Worm (Caenorhabditis elegans): ENCODE results near the gene F54F12.2.

The F54F12.2 gene

ce11 chrIII:13055342-13055741 is 15.5 kb downstream of the F54F12.2 start, which contains the start of gene F54F12.1:
TSS of gene F54F12.1 (minus strand) at chrIII:13055442.
- TF ChIP-seq lsy-2 (tag; optimal IDR thresholded peaks at IDR 0.05) (no peak), zag-1 (tag; optimal IDR thresholded peaks at IDR 0.05) (no peak), gmeb-1 (tag; optimal IDR thresholded peaks at IDR 0.05) (no peak), mdl-1 (tag; optimal IDR thresholded peaks at IDR 0.05) (no peak), snpc-4 (tag; optimal IDR thresholded peaks at IDR 0.05) (no peak), dmd-4 (tag; optimal IDR thresholded peaks at IDR 0.05) (no peak), elt-1 (tag; optimal IDR thresholded peaks at IDR 0.05) (no peak), ama-1 (optimal IDR thresholded peaks at IDR 0.05) (no peak), sma-3 (GFP tag; optimal IDR thresholded peaks at IDR 0.05) (no peak), nhr-21 (tag; optimal IDR thresholded peaks at IDR 0.05) (no peak), nhr-129 (tag; optimal IDR thresholded peaks at IDR 0.05) (no peak), blmp-1 (tag; optimal IDR thresholded peaks at IDR 0.05; ENCODE audit: insufficient read depth) (no peak), elt-3 (tag; optimal IDR thresholded peaks at IDR 0.05) (no peak)

ce11 chrIII:13056230-13056629 is 16.4 kb downstream of the F54F12.2 start:
- TF ChIP-seq R02D3.7 (tag; optimal IDR thresholded peaks at IDR 0.05) (no peak), lin-13 (GFP tag; optimal IDR thresholded peaks at IDR 0.05) (no peak), skn-1 (tag; optimal IDR thresholded peaks at IDR 0.05) (no peak), sma-3 (GFP tag; optimal IDR thresholded peaks at IDR 0.05) (no peak), dmd-4 (tag; optimal IDR thresholded peaks at IDR 0.05) (no peak), nhr-10 (tag; optimal IDR thresholded peaks at IDR 0.05) (no peak), mab-5 (tag; optimal IDR thresholded peaks at IDR 0.05) (no peak), C34F6.9 (tag; optimal IDR thresholded peaks at IDR 0.05) (no peak), nhr-23 (tag; optimal IDR thresholded peaks at IDR 0.05) (no peak), blmp-1 (tag; optimal IDR thresholded peaks at IDR 0.05; ENCODE audit: insufficient read depth) (no peak), nhr-6 (tag; optimal IDR thresholded peaks at IDR 0.05) (no peak), snpc-4 (tag; optimal IDR thresholded peaks at IDR 0.05) (no peak), aly-2 (tag; optimal IDR thresholded peaks at IDR 0.05) (no peak), ztf-11 (tag; optimal IDR thresholded peaks at IDR 0.05) (no peak)

- TF ChIP-seq nhr-129 (tag; optimal IDR thresholded peaks at IDR 0.05) (peak; percentile 23), C34F6.9 (tag; optimal IDR thresholded peaks at IDR 0.05) (no peak)
These were observed 16.9 kb downstream of the F54F12.2 start for ce11 chrIII:13056735-13057134.

ce11 chrIII:13058140-13058539 is 18.3 kb downstream of the F54F12.2 start:
- TF ChIP-seq ceh-16 (tag; optimal IDR thresholded peaks at IDR 0.05) (no peak), ztf-4 (tag; optimal IDR thresholded peaks at IDR 0.05) (no peak), ZK546.5 (tag; optimal IDR thresholded peaks at IDR 0.05) (no peak), ama-1 (optimal IDR thresholded peaks at IDR 0.05) (no peak), nhr-23 (tag; optimal IDR thresholded peaks at IDR 0.05) (no peak), unc-55 (GFP tag; optimal IDR thresholded peaks at IDR 0.05) (peak; percentile 74), nhr-77 (tag; optimal IDR thresholded peaks at IDR 0.05) (no peak)

ce11 chrIII:13059335-13059734 is 19.5 kb downstream of the F54F12.2 start:
- TF ChIP-seq gmeb-1 (tag; optimal IDR thresholded peaks at IDR 0.05): no peak
- TF ChIP-seq skn-1 (tag; optimal IDR thresholded peaks at IDR 0.05): peak; percentile 58
- no peak for TF ChIP-seq ceh-16 (tag; optimal IDR thresholded peaks at IDR 0.05)
- TF ChIP-seq sem-4 (tag; optimal IDR thresholded peaks at IDR 0.05): no peak
- TF ChIP-seq lin-39 (tag; optimal IDR thresholded peaks at IDR 0.05): no peak
- no peak for TF ChIP-seq blmp-1 (tag; optimal IDR thresholded peaks at IDR 0.05; ENCODE audit: insufficient read depth)
- no peak for TF ChIP-seq unc-62 (GFP tag; optimal IDR thresholded peaks at IDR 0.05)
- peak; percentile 10 for TF ChIP-seq C34F6.9 (tag; optimal IDR thresholded peaks at IDR 0.05)
- no peak for TF ChIP-seq Y55F3AM.14 (GFP tag; optimal IDR thresholded peaks at IDR 0.05)
- no peak for TF ChIP-seq aly-2 (tag; optimal IDR thresholded peaks at IDR 0.05)
- no peak for TF ChIP-seq nhr-237 (tag; optimal IDR thresholded peaks at IDR 0.05)
- no peak for TF ChIP-seq lin-11 (tag; optimal IDR thresholded peaks at IDR 0.05)
- TF ChIP-seq ztf-1 (GFP tag; conservative IDR thresholded peaks at IDR 0.05): no peak
- TF ChIP-seq ama-1 (optimal IDR thresholded peaks at IDR 0.05): no peak
- no peak for TF ChIP-seq unc-39 (tag; optimal IDR thresholded peaks at IDR 0.05)
- no peak for TF ChIP-seq ZK546.5 (tag; optimal IDR thresholded peaks at IDR 0.05)
- TF ChIP-seq dmd-4 (tag; optimal IDR thresholded peaks at IDR 0.05): no peak
- no peak for TF ChIP-seq ztf-11 (tag; optimal IDR thresholded peaks at IDR 0.05)
- TF ChIP-seq nhr-6 (tag; optimal IDR thresholded peaks at IDR 0.05): no peak
- no peak for TF ChIP-seq snpc-4 (tag; optimal IDR thresholded peaks at IDR 0.05)
- no peak for TF ChIP-seq nhr-77 (tag; optimal IDR thresholded peaks at IDR 0.05)
- TF ChIP-seq ceh-82 (tag; optimal IDR thresholded peaks at IDR 0.05): no peak
- peak; percentile 73 for TF ChIP-seq sma-9 (GFP tag; optimal IDR thresholded peaks at IDR 0.05)
- no peak for TF ChIP-seq sma-9 (tag; optimal IDR thresholded peaks at IDR 0.05)
- peak; percentile 99 for TF ChIP-seq fos-1 (tag; optimal IDR thresholded peaks at IDR 0.05)
- peak; percentile 20 for TF ChIP-seq F13H6.1 (tag; optimal IDR thresholded peaks at IDR 0.05)
- TF ChIP-seq crh-2 (tag; optimal IDR thresholded peaks at IDR 0.05): peak; percentile 54
- TF ChIP-seq ztf-4 (tag; optimal IDR thresholded peaks at IDR 0.05): no peak
- TF ChIP-seq lsy-2 (tag; optimal IDR thresholded peaks at IDR 0.05): peak in 1 of 2 experiments; percentile 31
- no peak for TF ChIP-seq nhr-11 (tag; optimal IDR thresholded peaks at IDR 0.05)
- TF ChIP-seq nhr-12 (tag; optimal IDR thresholded peaks at IDR 0.05): no peak

Measured in whole organism, L2 larva.